Worm (Caenorhabditis elegans) whole organism, late embryonic: ENCODE data around the gene F09G2.2.

Experiments
- F13H6.1 ChIP-seq: sonication (generic microtip); optimal IDR thresholded peaks from 2 replicates; lab custom pipeline; 2016; ENCODE audit warnings: missing genetic modification characterization, missing compliant biosample characterization
- K09A11.1 ChIP-seq: sonication (generic microtip); optimal IDR thresholded peaks from 2 replicates; lab custom pipeline; 2017; ENCODE audit warnings: antibody characterized with exemption, mild to moderate bottlenecking, missing genetic modification characterization, missing compliant biosample characterization; ENCODE audit not compliant: insufficient read depth
- T23F11.4 ChIP-seq: fragments of 200-800 bp; sonication (Bioruptor generic); optimal IDR thresholded peaks from 2 replicates; lab custom pipeline; 2018; ENCODE audit warnings: mild to moderate bottlenecking, missing genetic modification characterization, missing compliant biosample characterization
- Y22D7AL.16 ChIP-seq: sonication (generic microtip); optimal IDR thresholded peaks from 2 replicates; lab custom pipeline; 2016; ENCODE audit warnings: missing genetic modification characterization, missing compliant biosample characterization
- ceh-14 ChIP-seq: sonication (generic microtip); optimal IDR thresholded peaks from 2 replicates; lab custom pipeline; 2016; ENCODE audit warnings: missing genotype, missing genetic modification characterization, missing compliant biosample characterization
- ceh-22 ChIP-seq: sonication (generic microtip); optimal IDR thresholded peaks from 2 replicates; lab custom pipeline; 2017; ENCODE audit warnings: missing biosample characterization, missing genetic modification characterization
- ceh-24 ChIP-seq: sonication (generic microtip); optimal IDR thresholded peaks from 2 replicates; lab custom pipeline; 2016; ENCODE audit warnings: mild to moderate bottlenecking, missing genetic modification characterization, missing compliant biosample characterization
- ceh-30 ChIP-seq: fragments of 150-350 bp; optimal IDR thresholded peaks from 2 replicates; lab custom pipeline; 2014; ENCODE audit warnings: missing biosample characterization, missing genetic modification characterization
- ceh-34 ChIP-seq: sonication (generic microtip); optimal IDR thresholded peaks from 2 replicates; lab custom pipeline; 2016; ENCODE audit warnings: mild to moderate bottlenecking, missing genetic modification characterization, missing compliant biosample characterization
- ceh-6 ChIP-seq: fragments of 200-800 bp; sonication (Bioruptor generic); optimal IDR thresholded peaks from 2 replicates; lab custom pipeline; 2018; ENCODE audit warnings: mild to moderate bottlenecking, missing genetic modification characterization, missing compliant biosample characterization
- elt-2 ChIP-seq: sonication (generic microtip); optimal IDR thresholded peaks from 2 replicates; lab custom pipeline; 2016; ENCODE audit warnings: missing genetic modification reagents, missing genetic modification characterization, missing compliant biosample characterization
- elt-4 ChIP-seq: sonication (generic microtip); optimal IDR thresholded peaks from 2 replicates; lab custom pipeline; 2016; ENCODE audit warnings: missing genetic modification characterization, missing compliant biosample characterization
- fax-1 ChIP-seq: sonication (generic microtip); optimal IDR thresholded peaks from 2 replicates; lab custom pipeline; 2016; ENCODE audit warnings: missing genotype, missing genetic modification characterization, missing compliant biosample characterization
- gmeb-2 ChIP-seq: sonication (generic microtip); optimal IDR thresholded peaks from 2 replicates; lab custom pipeline; 2016; ENCODE audit warnings: missing genetic modification characterization, inconsistent platforms, missing compliant biosample characterization
- hlh-6 ChIP-seq: sonication (generic microtip); optimal IDR thresholded peaks from 2 replicates; lab custom pipeline; 2016; ENCODE audit warnings: missing genotype, missing genetic modification characterization, missing compliant biosample characterization
- lim-6 ChIP-seq: sonication (generic microtip); optimal IDR thresholded peaks from 2 replicates; lab custom pipeline; 2016; ENCODE audit warnings: missing genetic modification characterization, missing compliant biosample characterization
- lin-11 ChIP-seq: fragments of 200-800 bp; sonication (Bioruptor generic); optimal IDR thresholded peaks from 2 replicates; lab custom pipeline; 2018; ENCODE audit warnings: mild to moderate bottlenecking, missing genetic modification characterization, missing compliant biosample characterization
- madf-2 ChIP-seq: sonication (generic microtip); optimal IDR thresholded peaks from 2 replicates; lab custom pipeline; 2017; ENCODE audit warnings: missing genetic modification characterization, missing compliant biosample characterization
- mec-3 ChIP-seq: sonication (generic microtip); optimal IDR thresholded peaks from 2 replicates; lab custom pipeline; 2016; ENCODE audit warnings: borderline replicate concordance, missing genetic modification characterization, missing compliant biosample characterization
- nhr-232 ChIP-seq: sonication (generic microtip); optimal IDR thresholded peaks from 2 replicates; lab custom pipeline; 2016; ENCODE audit warnings: missing genetic modification characterization, missing compliant biosample characterization
- npax-4 ChIP-seq: sonication (generic microtip); optimal IDR thresholded peaks from 2 replicates; lab custom pipeline; 2016; ENCODE audit warnings: missing genetic modification characterization, missing compliant biosample characterization
- odd-2 ChIP-seq: sonication (generic microtip); optimal IDR thresholded peaks from 2 replicates; lab custom pipeline; 2017; ENCODE audit warnings: antibody characterized with exemption, mild to moderate bottlenecking, missing genetic modification characterization, missing compliant biosample characterization
- pag-3 ChIP-seq: sonication (generic microtip); optimal IDR thresholded peaks from 2 replicates; lab custom pipeline; 2016; ENCODE audit warnings: missing compliant biosample characterization, missing genetic modification characterization, borderline replicate concordance
- pat-9 ChIP-seq: fragments of 200-800 bp; sonication (Bioruptor generic); optimal IDR thresholded peaks from 2 replicates; lab custom pipeline; 2018; ENCODE audit warnings: mild to moderate bottlenecking, missing genetic modification characterization, moderate library complexity, missing compliant biosample characterization
- pha-2 ChIP-seq: sonication (generic microtip); optimal IDR thresholded peaks from 2 replicates; lab custom pipeline; 2017; ENCODE audit warnings: mild to moderate bottlenecking, missing genetic modification characterization, missing compliant biosample characterization
- pha-4 ChIP-seq: fragments of 150-350 bp; optimal IDR thresholded peaks from 2 replicates; lab custom pipeline; 2018; ENCODE audit warnings: missing biosample characterization, missing genetic modification reagents, missing genetic modification characterization
- pros-1 ChIP-seq: fragments of 150-350 bp; optimal IDR thresholded peaks from 2 replicates; lab custom pipeline; 2014; ENCODE audit warnings: missing biosample characterization, missing genetic modification reagents, missing genetic modification characterization
- ref-2 ChIP-seq: sonication (generic microtip); optimal IDR thresholded peaks from 2 replicates; lab custom pipeline; 2016; ENCODE audit warnings: missing genetic modification characterization, missing compliant biosample characterization
- rnt-1 ChIP-seq: sonication (generic microtip); optimal IDR thresholded peaks from 2 replicates; lab custom pipeline; 2016; ENCODE audit warnings: missing genetic modification characterization, missing compliant biosample characterization
- sox-4 ChIP-seq: sonication (generic microtip); optimal IDR thresholded peaks from 2 replicates; lab custom pipeline; 2017; ENCODE audit warnings: mild to moderate bottlenecking, missing genetic modification characterization, inconsistent platforms, missing compliant biosample characterization
- syd-9 ChIP-seq: sonication (generic microtip); optimal IDR thresholded peaks from 2 replicates; lab custom pipeline; 2016; ENCODE audit warnings: mild to moderate bottlenecking, missing genetic modification characterization, moderate library complexity, missing compliant biosample characterization
- tbx-2 ChIP-seq: sonication (generic microtip); optimal IDR thresholded peaks from 2 replicates; lab custom pipeline; 2016; ENCODE audit warnings: missing genetic modification characterization, missing compliant biosample characterization
- tbx-7 ChIP-seq: sonication (generic microtip); optimal IDR thresholded peaks from 2 replicates; lab custom pipeline; 2016; ENCODE audit warnings: missing genotype, missing genetic modification characterization, missing compliant biosample characterization
- unc-42 ChIP-seq: sonication (generic microtip); optimal IDR thresholded peaks from 2 replicates; lab custom pipeline; 2016; ENCODE audit warnings: missing genotype, missing genetic modification characterization, missing compliant biosample characterization
- unc-55 ChIP-seq: sonication (generic microtip); optimal IDR thresholded peaks from 2 replicates; lab custom pipeline; 2017; ENCODE audit warnings: missing biosample characterization, missing genetic modification reagents, missing genetic modification characterization
- unc-86 ChIP-seq: sonication (generic microtip); optimal IDR thresholded peaks from 2 replicates; lab custom pipeline; 2016; ENCODE audit warnings: missing genetic modification characterization, missing compliant biosample characterization
- ztf-16 ChIP-seq: sonication (generic microtip); optimal IDR thresholded peaks from 2 replicates; lab custom pipeline; 2017; ENCODE audit warnings: missing genetic modification characterization, missing compliant biosample characterization

Gene F09G2.2

ce11 chrV:7196498-7196966, at the start of gene F09G2.2 (continued):
- TF ChIP-seq mec-3 (tag; lab: Kevin White, UChicago) (no peak), pha-4 (tag; lab: Kevin White, UChicago) (no peak), tbx-2 (tag; lab: Kevin White, UChicago) (peak; percentile 64), lin-11 (tag; lab: Kevin White, UChicago) (no peak), pag-3 (no peak), elt-4 (tag; lab: Kevin White, UChicago) (no peak), rnt-1 (peak; percentile 50), ceh-6 (no peak), nhr-232 (no peak), sox-4 (tag; lab: Kevin White, UChicago) (no peak), hlh-6 (tag; lab: Kevin White, UChicago) (no peak)

DNA sequence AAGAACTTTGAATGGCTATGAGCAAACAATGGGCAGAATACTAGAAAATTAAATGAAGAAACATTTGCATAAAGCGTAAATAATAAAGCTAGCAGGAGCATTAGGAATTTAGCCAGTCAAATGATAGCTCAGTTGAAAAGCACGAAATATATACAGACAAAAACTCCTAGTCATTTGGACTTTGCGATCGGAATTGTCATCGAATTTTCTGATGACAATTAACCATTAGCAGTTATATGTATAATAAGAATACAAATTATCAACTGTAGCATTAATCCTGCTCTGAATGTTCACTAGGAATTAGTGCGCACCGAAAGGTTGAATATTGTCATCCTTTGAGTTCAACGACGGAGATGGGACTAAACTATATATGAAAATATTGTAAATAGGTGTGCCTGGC, 49.3 kb upstream of the F09G2.2 start, which contains the start of gene ugt-38:
TSS of gene ugt-38 (minus strand) at position 101 of the 400 bp plus-strand sequence.
- TF ChIP-seq tbx-7 (tag; lab: Kevin White, UChicago): no peak
- TF ChIP-seq Y22D7AL.16 (tag; lab: Kevin White, UChicago): no peak
- TF ChIP-seq odd-2: no peak
- no peak for TF ChIP-seq syd-9 (tag; lab: Kevin White, UChicago)
- TF ChIP-seq tbx-2 (tag; lab: Kevin White, UChicago): no peak
- TF ChIP-seq ceh-24 (tag; lab: Kevin White, UChicago): no peak
- no peak for TF ChIP-seq unc-55 (GFP tag; lab: Kevin White, UChicago)
- no peak for TF ChIP-seq npax-4 (tag; lab: Kevin White, UChicago)
- TF ChIP-seq hlh-6 (tag; lab: Kevin White, UChicago): no peak
- no peak for TF ChIP-seq madf-2 (tag; lab: Kevin White, UChicago)
- no peak for TF ChIP-seq ceh-14 (tag; lab: Kevin White, UChicago)
- TF ChIP-seq K09A11.1 (tag; lab: Kevin White, UChicago): no peak
- TF ChIP-seq, all 69 proteins: peak for 0

DNA sequence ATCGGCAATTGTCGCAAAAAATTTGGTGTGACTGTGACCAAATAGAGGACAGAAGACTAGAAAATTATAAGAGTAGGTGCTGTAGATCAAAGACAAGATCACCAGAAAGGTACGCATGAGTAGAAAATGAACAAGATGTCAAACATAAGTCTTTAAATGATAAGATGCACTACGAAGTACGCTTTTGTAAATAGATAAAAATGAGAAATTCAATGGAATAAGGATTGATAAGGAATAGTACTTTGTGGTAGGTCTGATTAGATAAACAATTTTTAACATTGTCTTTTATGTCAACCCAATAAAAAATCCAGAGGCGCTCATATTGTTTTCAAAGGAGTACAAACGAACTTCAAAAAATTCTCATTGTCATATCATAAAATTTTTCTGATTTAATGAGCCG, 46.1 kb upstream of the F09G2.2 start, which contains the start of gene F10D2.8:
TSS of gene F10D2.8 (minus strand) at position 145 of the 400 bp plus-strand sequence.
- peak; percentile 90 for TF ChIP-seq elt-2
- no peak for TF ChIP-seq hlh-6 (tag; lab: Kevin White, UChicago)
- TF ChIP-seq ztf-16 (tag; lab: Kevin White, UChicago): no peak
- no peak for TF ChIP-seq ceh-22 (tag; lab: Kevin White, UChicago)

DNA sequence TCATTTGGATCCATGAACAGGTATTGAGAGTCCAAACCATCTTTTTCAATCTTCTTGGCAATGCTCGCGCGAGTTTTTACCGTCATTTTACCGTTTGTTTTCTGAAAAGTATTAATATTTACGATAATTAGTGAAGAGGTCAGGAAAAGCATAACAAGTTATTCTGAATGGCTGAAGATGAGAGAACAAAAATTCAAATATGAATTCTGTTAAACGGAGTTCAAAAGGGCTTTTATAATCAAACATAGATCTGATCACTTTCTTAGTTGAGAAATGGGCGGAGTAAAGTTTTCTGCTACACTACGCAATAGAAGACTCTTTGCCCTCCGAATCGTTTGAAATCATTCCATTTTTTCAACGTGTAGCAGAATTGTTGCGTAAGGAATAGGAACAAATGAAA, 43.7 kb upstream of the F09G2.2 start, which contains the start of gene fat-7:
TSS of gene fat-7 (minus strand) at position 101 of the 400 bp plus-strand sequence.
- TF ChIP-seq ceh-22 (tag; lab: Kevin White, UChicago): no peak
- TF ChIP-seq hlh-6 (tag; lab: Kevin White, UChicago): no peak
- no peak for TF ChIP-seq unc-55 (GFP tag; lab: Kevin White, UChicago)
- TF ChIP-seq unc-86: no peak
- no peak for TF ChIP-seq ref-2 (tag; lab: Kevin White, UChicago)
- TF ChIP-seq pha-4 (tag; lab: Kevin White, UChicago): no peak
- no peak for TF ChIP-seq pha-2 (tag; lab: Kevin White, UChicago)
- no peak for TF ChIP-seq ceh-14 (tag; lab: Kevin White, UChicago)
- no peak for TF ChIP-seq unc-42 (tag; lab: Kevin White, UChicago)
- TF ChIP-seq fax-1: no peak
- TF ChIP-seq T23F11.4 (GFP tag; lab: Kevin White, UChicago): no peak
- no peak for TF ChIP-seq mec-3 (tag; lab: Kevin White, UChicago)
- no peak for TF ChIP-seq lim-6
- no peak for TF ChIP-seq F13H6.1
- TF ChIP-seq K09A11.1 (tag; lab: Kevin White, UChicago): no peak
- TF ChIP-seq ceh-30 (tag; lab: Kevin White, UChicago): no peak
- no peak for TF ChIP-seq pat-9 (tag; lab: Kevin White, UChicago)
- TF ChIP-seq pros-1 (tag; lab: Kevin White, UChicago): no peak
- TF ChIP-seq ceh-34: no peak
- no peak for TF ChIP-seq gmeb-2 (tag; lab: Kevin White, UChicago)
